Worm (Caenorhabditis elegans): ENCODE measurements around the gene T05A12.4.

ce11 chrIV:6880415-6880814, 7.3 kb upstream of the T05A12.4 start:
- TF ChIP-seq ama-1 (optimal IDR thresholded peaks at IDR 0.05) (no peak), ceh-36 (tag; optimal IDR thresholded peaks at IDR 0.05) (no peak), tra-4 (tag; optimal IDR thresholded peaks at IDR 0.05) (no peak), F13C5.2 (tag; optimal IDR thresholded peaks at IDR 0.05) (no peak), ets-7 (tag; optimal IDR thresholded peaks at IDR 0.05) (no peak), aly-1 (tag; optimal IDR thresholded peaks at IDR 0.05) (no peak), tbx-11 (GFP tag; IDR thresholded peaks at IDR 0.05) (no peak), sea-1 (GFP tag; conservative IDR thresholded peaks at IDR 0.05) (no peak), ceh-13 (GFP tag; optimal IDR thresholded peaks at IDR 0.05) (no peak), tbx-37 (GFP tag; conservative IDR thresholded peaks at IDR 0.05) (no peak), hmbx-1 (tag; optimal IDR thresholded peaks at IDR 0.05) (no peak), B0310.2 (tag; optimal IDR thresholded peaks at IDR 0.05) (no peak), scrt-1 (GFP tag; IDR thresholded peaks at IDR 0.05) (no peak), flt-1 (GFP tag; IDR thresholded peaks at IDR 0.05) (no peak)
